Fruit fly (Drosophila melanogaster) whole organism, prepupa: ENCODE results near the gene CG2604.

Experiments
- Blimp-1 ChIP-seq: fragments of 200-800 bp; sonication (Bioruptor generic); optimal IDR thresholded peaks from 3 replicates; lab custom pipeline; 2017; ENCODE audit warnings: missing biosample characterization, missing genetic modification characterization, mild to moderate bottlenecking, moderate library complexity, missing genetic modification reagents
- CG10631 ChIP-seq: fragments of 200-800 bp; sonication (Bioruptor generic); optimal IDR thresholded peaks from 2 replicates; lab custom pipeline; 2016; ENCODE audit warnings: missing biosample characterization, missing genetic modification characterization
- CG10669 ChIP-seq: fragments of 200-800 bp; sonication (Bioruptor generic); optimal IDR thresholded peaks from 3 replicates; lab custom pipeline; 2018; ENCODE audit warnings: missing biosample characterization, mild to moderate bottlenecking, missing genetic modification characterization, moderate library complexity
- CG11294 ChIP-seq: fragments of 200-800 bp; sonication (Bioruptor generic); IDR thresholded peaks from 2 replicates; pipeline ENCODE4 v1.3.6; 2022; ENCODE audit warnings: missing biosample characterization, missing genetic modification characterization
- CG11762 ChIP-seq: fragments of 200-800 bp; sonication (Bioruptor generic); optimal IDR thresholded peaks from 3 replicates; lab custom pipeline; 2016; ENCODE audit warnings: missing biosample characterization, missing genetic modification characterization; ENCODE audit not compliant: insufficient read depth
- CG11902 ChIP-seq: fragments of 200-800 bp; sonication (Bioruptor generic); optimal IDR thresholded peaks from 3 replicates; lab custom pipeline; 2016; ENCODE audit warnings: missing biosample characterization, missing genetic modification characterization
- CG1621 ChIP-seq: fragments of 200-800 bp; sonication (Bioruptor generic); optimal IDR thresholded peaks from 3 replicates; lab custom pipeline; 2018; ENCODE audit warnings: missing biosample characterization, mild to moderate bottlenecking, missing genetic modification characterization
- CG16779 ChIP-seq: fragments of 200-800 bp; sonication (Bioruptor generic); optimal IDR thresholded peaks from 3 replicates; lab custom pipeline; 2017; ENCODE audit warnings: missing biosample characterization, mild to moderate bottlenecking, missing genetic modification characterization
- CG3032 ChIP-seq: fragments of 200-800 bp; optimal IDR thresholded peaks from 2 replicates; lab custom pipeline; 2019; ENCODE audit warnings: missing biosample characterization, mild to moderate bottlenecking, missing genetic modification characterization, moderate library complexity
- CG31627 ChIP-seq: fragments of 200-800 bp; sonication (Bioruptor generic); optimal IDR thresholded peaks from 3 replicates; lab custom pipeline; 2016; ENCODE audit warnings: missing biosample characterization, missing genetic modification characterization
- CG32006 ChIP-seq: fragments of 200-800 bp; sonication (Bioruptor generic); optimal IDR thresholded peaks from 3 replicates; lab custom pipeline; 2017; ENCODE audit warnings: missing biosample characterization, mild to moderate bottlenecking, missing genetic modification characterization
- CG34406 ChIP-seq: fragments of 200-800 bp; sonication (Bioruptor generic); optimal IDR thresholded peaks from 3 replicates; lab custom pipeline; 2016; ENCODE audit warnings: missing biosample characterization, missing genetic modification characterization
- CG3919 ChIP-seq: fragments of 200-800 bp; sonication (Bioruptor generic); optimal IDR thresholded peaks from 3 replicates; lab custom pipeline; 2016; ENCODE audit warnings: missing biosample characterization, missing genetic modification characterization
- CG6163 ChIP-seq: fragments of 200-800 bp; sonication (Bioruptor generic); IDR thresholded peaks from 3 replicates; pipeline ENCODE4 v1.3.6; 2022; ENCODE audit warnings: missing biosample characterization, missing genetic modification characterization
- CG6808 ChIP-seq: fragments of 200-800 bp; sonication (Bioruptor generic); optimal IDR thresholded peaks from 3 replicates; lab custom pipeline; 2017; ENCODE audit warnings: missing biosample characterization, missing genetic modification characterization, mild to moderate bottlenecking, moderate library complexity, missing genetic modification reagents
- CG6854 ChIP-seq: fragments of 200-800 bp; sonication (Bioruptor generic); optimal IDR thresholded peaks from 2 replicates; lab custom pipeline; 2017; ENCODE audit warnings: missing biosample characterization, mild to moderate bottlenecking, missing genetic modification characterization
- CG8319 ChIP-seq: fragments of 200-800 bp; sonication (Bioruptor generic); optimal IDR thresholded peaks from 3 replicates; lab custom pipeline; 2016; ENCODE audit warnings: missing biosample characterization, missing genetic modification characterization
- CG8632 ChIP-seq: fragments of 200-800 bp; sonication (Bioruptor generic); optimal IDR thresholded peaks from 3 replicates; lab custom pipeline; 2016; ENCODE audit warnings: missing biosample characterization, missing genetic modification characterization
- Eip75B ChIP-seq: fragments of 200-800 bp; sonication (Bioruptor generic); optimal IDR thresholded peaks from 3 replicates; lab custom pipeline; 2016; ENCODE audit warnings: missing biosample characterization, missing genetic modification characterization
- Eip78C ChIP-seq: fragments of 200-800 bp; sonication (Bioruptor generic); peaks from one replicate; lab custom pipeline; 2016; ENCODE audit warnings: missing biosample characterization, missing genetic modification characterization
- Eip93F ChIP-seq: fragments of 200-800 bp; sonication (Bioruptor generic); optimal IDR thresholded peaks from 2 replicates; lab custom pipeline; 2016; ENCODE audit warnings: missing biosample characterization, mild to moderate bottlenecking, missing genetic modification characterization
- Ets96B ChIP-seq: fragments of 200-800 bp; optimal IDR thresholded peaks from 2 replicates; lab custom pipeline; 2019; ENCODE audit warnings: missing biosample characterization, mild to moderate bottlenecking, missing genetic modification characterization, moderate library complexity
- Gug ChIP-seq: fragments of 200-800 bp; sonication (Bioruptor generic); IDR thresholded peaks from 2 replicates; pipeline ENCODE4 v1.3.6; 2022; ENCODE audit warnings: missing biosample characterization, missing genetic modification characterization
- Hr38 ChIP-seq: sonication (Bioruptor generic); optimal IDR thresholded peaks from 2 replicates; lab custom pipeline; 2016; ENCODE audit warnings: missing biosample characterization, missing genetic modification characterization
- Hr39 ChIP-seq: fragments of 200-800 bp; sonication (Bioruptor generic); optimal IDR thresholded peaks from 2 replicates; lab custom pipeline; 2016; ENCODE audit warnings: missing biosample characterization, missing genetic modification characterization
- Hr4 ChIP-seq: fragments of 200-800 bp; sonication (Bioruptor generic); optimal IDR thresholded peaks from 3 replicates; lab custom pipeline; 2016; ENCODE audit warnings: missing biosample characterization, missing genetic modification characterization
- Lpt ChIP-seq: fragments of 200-800 bp; sonication (Bioruptor generic); optimal IDR thresholded peaks from 3 replicates; lab custom pipeline; 2016; ENCODE audit warnings: missing biosample characterization, missing genetic modification characterization
- Met ChIP-seq: fragments of 200-800 bp; sonication (Bioruptor generic); optimal IDR thresholded peaks from 3 replicates; lab custom pipeline; 2016; ENCODE audit warnings: missing biosample characterization, missing genetic modification characterization
- OdsH ChIP-seq: fragments of 200-800 bp; sonication (Bioruptor generic); optimal IDR thresholded peaks from 3 replicates; lab custom pipeline; 2016; ENCODE audit warnings: missing biosample characterization, missing genetic modification characterization
- Smox ChIP-seq: fragments of 200-800 bp; sonication (Bioruptor generic); optimal IDR thresholded peaks from 3 replicates; lab custom pipeline; 2016; ENCODE audit warnings: missing biosample characterization, missing genetic modification characterization
- Sox102F ChIP-seq: fragments of 200-800 bp; sonication (Bioruptor generic); optimal IDR thresholded peaks from 2 replicates; lab custom pipeline; 2016; ENCODE audit warnings: missing biosample characterization, mild to moderate bottlenecking, missing genetic modification characterization
- Sox14 ChIP-seq: fragments of 200-800 bp; sonication (Bioruptor generic); optimal IDR thresholded peaks from 3 replicates; lab custom pipeline; 2016; ENCODE audit warnings: missing biosample characterization, missing genetic modification characterization
- Sox15 ChIP-seq: fragments of 200-800 bp; sonication (Bioruptor generic); optimal IDR thresholded peaks from 3 replicates; lab custom pipeline; 2016; ENCODE audit warnings: missing biosample characterization, missing genetic modification characterization
- achi ChIP-seq: fragments of 200-800 bp; sonication (Bioruptor generic); optimal IDR thresholded peaks from 3 replicates; lab custom pipeline; 2016; ENCODE audit warnings: missing biosample characterization, missing genetic modification characterization
- acj6 ChIP-seq: fragments of 200-800 bp; sonication (Bioruptor generic); optimal IDR thresholded peaks from 3 replicates; lab custom pipeline; 2016; ENCODE audit warnings: missing biosample characterization, missing genetic modification characterization
- cyc ChIP-seq: fragments of 200-800 bp; sonication (Bioruptor generic); optimal IDR thresholded peaks from 3 replicates; lab custom pipeline; 2016; ENCODE audit warnings: missing biosample characterization, missing genetic modification characterization
- dac ChIP-seq: fragments of 200-800 bp; sonication (Bioruptor generic); optimal IDR thresholded peaks from 2 replicates; lab custom pipeline; 2017; ENCODE audit warnings: missing biosample characterization, mild to moderate bottlenecking, missing genetic modification characterization
- eg ChIP-seq: fragments of 200-800 bp; sonication (Bioruptor generic); IDR thresholded peaks from 3 replicates; pipeline ENCODE4 v1.3.6; 2022; ENCODE audit warnings: missing biosample characterization, missing genetic modification characterization
- esn ChIP-seq: fragments of 200-800 bp; sonication (Bioruptor generic); optimal IDR thresholded peaks from 2 replicates; lab custom pipeline; 2016; ENCODE audit warnings: missing biosample characterization, mild to moderate bottlenecking, missing genetic modification characterization, moderate library complexity
- fd59A ChIP-seq: fragments of 200-800 bp; sonication (Bioruptor generic); optimal IDR thresholded peaks from 2 replicates; lab custom pipeline; 2017; ENCODE audit warnings: missing biosample characterization, mild to moderate bottlenecking, missing genetic modification characterization, missing genetic modification reagents
- fkh ChIP-seq: fragments of 200-800 bp; sonication (Bioruptor generic); optimal IDR thresholded peaks from 3 replicates; lab custom pipeline; 2017; ENCODE audit warnings: missing biosample characterization, mild to moderate bottlenecking, missing genetic modification characterization, moderate library complexity
- lz ChIP-seq: fragments of 200-800 bp; sonication (Bioruptor generic); optimal IDR thresholded peaks from 3 replicates; lab custom pipeline; 2016; ENCODE audit warnings: missing biosample characterization, missing genetic modification characterization
- net ChIP-seq: fragments of 200-800 bp; sonication (Bioruptor generic); optimal IDR thresholded peaks from 3 replicates; lab custom pipeline; 2016; ENCODE audit warnings: missing biosample characterization, missing genetic modification characterization
- pdm3 ChIP-seq: fragments of 200-800 bp; sonication (Bioruptor generic); optimal IDR thresholded peaks from 3 replicates; lab custom pipeline; 2016; ENCODE audit warnings: missing biosample characterization, missing genetic modification characterization
- salr ChIP-seq, 2 experiments: fragments of 200-800 bp; sonication (Bioruptor generic); optimal IDR thresholded peaks; 3 replicates each; lab custom pipeline; 2016 to 2018; ENCODE audit warnings: missing biosample characterization in 2 of 2, missing genetic modification characterization in 2 of 2, mild to moderate bottlenecking in 1 of 2
- spab ChIP-seq: fragments of 200-800 bp; sonication (Bioruptor generic); optimal IDR thresholded peaks from 2 replicates; lab custom pipeline; 2017; ENCODE audit warnings: missing biosample characterization, mild to moderate bottlenecking, missing genetic modification characterization, missing genetic modification reagents
- topi ChIP-seq: fragments of 200-800 bp; sonication (Bioruptor generic); optimal IDR thresholded peaks from 3 replicates; lab custom pipeline; 2016; ENCODE audit warnings: missing biosample characterization, missing genetic modification characterization
- vri ChIP-seq: fragments of 200-800 bp; sonication (Bioruptor generic); optimal IDR thresholded peaks from 3 replicates; lab custom pipeline; 2016; ENCODE audit warnings: missing biosample characterization, mild to moderate bottlenecking, missing genetic modification characterization

Gene CG2604

dm6 chr3R:5187806-5188205, 35.4 kb downstream of the CG2604 start:
- TF ChIP-seq Eip93F, result no peak
- peak; percentile 43 for TF ChIP-seq CG34406
- peak; percentile 16 for TF ChIP-seq CG31627 (GFP tag; lab: Kevin White, UChicago)
- TF ChIP-seq OdsH, result no peak
- no peak for TF ChIP-seq salr (GFP tag; optimal IDR thresholded peaks at IDR 0.05; lab: Kevin White, UChicago)
- TF ChIP-seq CG10669 (GFP tag; lab: Kevin White, UChicago), result no peak
- no peak for TF ChIP-seq Gug (GFP tag; lab: Robert Waterston, UW)
- no peak for TF ChIP-seq fkh (GFP tag; lab: Kevin White, UChicago)
- TF ChIP-seq acj6 (GFP tag; lab: Kevin White, UChicago), result peak; percentile 39
- TF ChIP-seq vri (GFP tag; lab: Kevin White, UChicago), result no peak
- TF ChIP-seq CG32006 (GFP tag; lab: Kevin White, UChicago), result no peak
- TF ChIP-seq CG1621, result no peak
- no peak for TF ChIP-seq Smox (GFP tag; lab: Kevin White, UChicago)
- no peak for TF ChIP-seq CG3032
- TF ChIP-seq topi (GFP tag; lab: Kevin White, UChicago), result no peak
- no peak for TF ChIP-seq CG6854 (GFP tag; lab: Kevin White, UChicago)
- 0 out of 3 replicates have a peak, but pooled peaks have one; percentile 17 for TF ChIP-seq eg (GFP tag; lab: Robert Waterston, UW)
- TF ChIP-seq Hr39 (GFP tag; lab: Kevin White, UChicago), result no peak
- no peak for TF ChIP-seq pdm3 (GFP tag; lab: Kevin White, UChicago)
- peak; percentile 8 for TF ChIP-seq CG10631 (GFP tag; lab: Kevin White, UChicago)
- peak; percentile 12 for TF ChIP-seq CG8632
- TF ChIP-seq cyc (GFP tag; lab: Kevin White, UChicago), result peak; percentile 4
- no peak for TF ChIP-seq Hr4 (GFP tag; lab: Kevin White, UChicago)
- no peak for TF ChIP-seq esn (GFP tag; lab: Kevin White, UChicago)
- TF ChIP-seq net (GFP tag; lab: Kevin White, UChicago), result no peak
- no peak for TF ChIP-seq Sox15 (GFP tag; lab: Kevin White, UChicago)
- no peak for TF ChIP-seq spab (GFP tag; lab: Kevin White, UChicago)
- TF ChIP-seq Eip75B (GFP tag; lab: Kevin White, UChicago), result no peak
- TF ChIP-seq CG16779 (tag; lab: Kevin White, UChicago), result no peak
- no peak for TF ChIP-seq Blimp-1 (GFP tag; lab: Kevin White, UChicago)
- TF ChIP-seq Ets96B (tag; lab: Kevin White, UChicago), result no peak
- TF ChIP-seq achi (GFP tag; lab: Kevin White, UChicago), result peak; percentile 23
- TF ChIP-seq CG6808, result no peak
- no peak for TF ChIP-seq CG11762 (GFP tag; lab: Kevin White, UChicago)
- TF ChIP-seq Sox14 (GFP tag; lab: Kevin White, UChicago), result no peak
- TF ChIP-seq Hr38 (GFP tag; lab: Kevin White, UChicago), result no peak
- no peak for TF ChIP-seq CG11294 (GFP tag; lab: Robert Waterston, UW)
- peak; percentile 19 for TF ChIP-seq Met (GFP tag; lab: Kevin White, UChicago)
- TF ChIP-seq CG11902 (GFP tag; lab: Kevin White, UChicago), result no peak
- TF ChIP-seq fd59A (GFP tag; lab: Kevin White, UChicago), result no peak
- no peak for TF ChIP-seq Sox102F (GFP tag; lab: Kevin White, UChicago)
- no peak for TF ChIP-seq Lpt (GFP tag; lab: Kevin White, UChicago)
- TF ChIP-seq Eip78C (GFP tag; lab: Kevin White, UChicago), result peak; percentile 75
- TF ChIP-seq CG6163, result no peak
- peak; percentile 22 for TF ChIP-seq CG3919 (GFP tag; lab: Kevin White, UChicago)
- no peak for TF ChIP-seq dac (GFP tag; lab: Kevin White, UChicago)
- peak; percentile 14 for TF ChIP-seq lz (GFP tag; lab: Kevin White, UChicago)
- TF ChIP-seq CG8319 (GFP tag; lab: Kevin White, UChicago), result no peak
